Worm (Caenorhabditis elegans) whole organism, L1 larva: ENCODE data around the gene hrpa-2.

Experiments used
- C04F5.9 ChIP-seq: sonication (generic microtip); optimal IDR thresholded peaks from 2 replicates; lab custom pipeline; 2016; ENCODE audit warnings: missing genetic modification characterization, missing compliant biosample characterization
- F16B12.6 ChIP-seq: fragments of 150-350 bp; optimal IDR thresholded peaks from 2 replicates; lab custom pipeline; 2014; ENCODE audit warnings: missing biosample characterization, missing genetic modification characterization
- alr-1 ChIP-seq: fragments of 200-800 bp; sonication (Bioruptor generic); optimal IDR thresholded peaks from 2 replicates; lab custom pipeline; 2018; ENCODE audit warnings: borderline replicate concordance, mild to moderate bottlenecking, missing genetic modification characterization, missing compliant biosample characterization
- blmp-1 ChIP-seq: fragments of 150-350 bp; optimal IDR thresholded peaks from 2 replicates; lab custom pipeline; 2014; ENCODE audit warnings: missing biosample characterization, missing genetic modification characterization
- ceh-63 ChIP-seq: fragments of 200-800 bp; sonication (Bioruptor generic); optimal IDR thresholded peaks from 2 replicates; lab custom pipeline; 2018; ENCODE audit warnings: mild to moderate bottlenecking, missing genetic modification characterization, missing compliant biosample characterization
- ceh-82 ChIP-seq, 3 experiments: fragments of 150-350 bp in 1 of 3; sonication (generic microtip) in 2 of 3; optimal IDR thresholded peaks; 2 replicates each; lab custom pipeline; 2014 to 2017; ENCODE audit warnings: missing biosample characterization in 3 of 3, missing genetic modification characterization in 3 of 3
- ceh-88 ChIP-seq: fragments of 200-800 bp; sonication (Bioruptor generic); IDR thresholded peaks from 2 replicates; pipeline ENCODE4 v1.3.6; 2022; ENCODE audit warnings: missing genetic modification characterization, missing compliant biosample characterization
- ces-1 ChIP-seq: fragments of 150-350 bp; optimal IDR thresholded peaks from 2 replicates; lab custom pipeline; 2014; ENCODE audit warnings: missing biosample characterization, missing genetic modification reagents, missing genetic modification characterization
- dpl-1 ChIP-seq, 3 experiments: fragments of 150-350 bp in 2 of 3; sonication (generic microtip) in 1 of 3; optimal IDR thresholded peaks; 2 replicates each; lab custom pipeline; 2014 to 2017; ENCODE audit warnings: missing biosample characterization in 3 of 3, missing genetic modification characterization in 3 of 3, missing genetic modification reagents in 3 of 3
- efl-1 ChIP-seq, 4 experiments: fragments of 150-350 bp; optimal IDR thresholded peaks in 3 of 4; peaks in 1 of 4; 1 replicate in 1 of 4; 2 replicates in 3 of 4; lab custom pipeline; 2014; ENCODE audit warnings: missing biosample characterization in 2 of 4, missing genetic modification characterization in 2 of 4, missing genetic modification reagents in 2 of 4
- egl-13 ChIP-seq: sonication (generic microtip); optimal IDR thresholded peaks from 2 replicates; lab custom pipeline; 2016; ENCODE audit warnings: missing genotype, missing genetic modification reagents, missing genetic modification characterization, missing compliant biosample characterization
- elt-2 ChIP-seq: sonication (generic microtip); optimal IDR thresholded peaks from 2 replicates; lab custom pipeline; 2016; ENCODE audit warnings: missing genetic modification characterization, mild to moderate bottlenecking, inconsistent platforms, missing compliant biosample characterization, missing genetic modification reagents
- elt-3 ChIP-seq, 6 experiments: fragments of 150-350 bp in 1 of 6; sonication (generic microtip); optimal IDR thresholded peaks; 2 replicates each; lab custom pipeline; 2017 to 2018; ENCODE audit warnings: missing biosample characterization in 6 of 6, missing genetic modification characterization in 6 of 6, inconsistent platforms in 1 of 6
- fkh-10 ChIP-seq: sonication (generic microtip); optimal IDR thresholded peaks from 2 replicates; lab custom pipeline; 2017; ENCODE audit warnings: missing biosample characterization, missing genetic modification reagents, missing genetic modification characterization
- hlh-17 ChIP-seq: fragments of 200-800 bp; sonication (Bioruptor generic); optimal IDR thresholded peaks from 2 replicates; lab custom pipeline; 2018; ENCODE audit warnings: missing genetic modification characterization, mild to moderate bottlenecking, missing compliant biosample characterization, moderate library complexity, borderline replicate concordance
- hlh-4 ChIP-seq: sonication (generic microtip); optimal IDR thresholded peaks from 2 replicates; lab custom pipeline; 2016; ENCODE audit warnings: mild to moderate bottlenecking, missing genetic modification characterization, missing compliant biosample characterization
- hpl-2 ChIP-seq: fragments of 150-350 bp; optimal IDR thresholded peaks from 2 replicates; lab custom pipeline; 2014; ENCODE audit warnings: missing biosample characterization, missing genetic modification reagents, missing genetic modification characterization
- jun-1 ChIP-seq: fragments of 150-350 bp; optimal IDR thresholded peaks from 2 replicates; lab custom pipeline; 2014; ENCODE audit warnings: missing biosample characterization, missing genetic modification reagents, missing genetic modification characterization
- lin-13 ChIP-seq: fragments of 150-350 bp; optimal IDR thresholded peaks from 2 replicates; lab custom pipeline; 2014; ENCODE audit warnings: missing biosample characterization, missing genetic modification reagents, missing genetic modification characterization
- lin-14 ChIP-seq: fragments of 200-800 bp; sonication (Bioruptor generic); optimal IDR thresholded peaks from 2 replicates; lab custom pipeline; 2018; ENCODE audit warnings: mild to moderate bottlenecking, missing genetic modification characterization, moderate library complexity, missing compliant biosample characterization
- lin-15B ChIP-seq: fragments of 150-350 bp; sonication (generic microtip); optimal IDR thresholded peaks from 3 replicates; lab custom pipeline; 2014; ENCODE audit warnings: missing biosample characterization, missing genetic modification characterization
- lin-35 ChIP-seq, 2 experiments: fragments of 150-350 bp; optimal IDR thresholded peaks; 2 replicates each; lab custom pipeline; 2014; ENCODE audit warnings: missing biosample characterization in 2 of 2, missing genetic modification characterization in 2 of 2, missing genetic modification reagents in 2 of 2
- lir-3 ChIP-seq: sonication (generic microtip); optimal IDR thresholded peaks from 2 replicates; lab custom pipeline; 2016; ENCODE audit warnings: mild to moderate bottlenecking, missing genetic modification characterization, moderate library complexity, missing compliant biosample characterization; ENCODE audit not compliant: poor library complexity
- lsy-2 ChIP-seq, 2 experiments: fragments of 150-350 bp; optimal IDR thresholded peaks; 2 replicates each; lab custom pipeline; 2014; ENCODE audit warnings: missing biosample characterization in 2 of 2, missing genetic modification characterization in 2 of 2
- mab-9 ChIP-seq: fragments of 200-800 bp; sonication (Bioruptor generic); IDR thresholded peaks from 2 replicates; pipeline ENCODE4 v1.3.6; 2022; ENCODE audit warnings: missing genetic modification reagents, missing genetic modification characterization, missing compliant biosample characterization
- mdl-1 ChIP-seq, 2 experiments: fragments of 150-350 bp; optimal IDR thresholded peaks; 2 replicates each; lab custom pipeline; 2014 to 2017; ENCODE audit warnings: missing biosample characterization in 2 of 2, missing genetic modification characterization in 2 of 2, inconsistent platforms in 1 of 2
- mep-1 ChIP-seq: fragments of 150-350 bp; optimal IDR thresholded peaks from 2 replicates; lab custom pipeline; 2014; ENCODE audit warnings: missing biosample characterization, missing genetic modification characterization
- nhr-11 ChIP-seq: fragments of 150-350 bp; optimal IDR thresholded peaks from 2 replicates; lab custom pipeline; 2014; ENCODE audit warnings: missing biosample characterization, missing genetic modification characterization
- nhr-19 ChIP-seq: fragments of 200-800 bp; sonication (Bioruptor generic); conservative IDR thresholded peaks from 2 replicates; pipeline ENCODE4 v1.3.6; 2022; ENCODE audit warnings: missing genetic modification characterization, missing compliant biosample characterization
- nhr-20 ChIP-seq: sonication (generic microtip); optimal IDR thresholded peaks from 2 replicates; lab custom pipeline; 2016; ENCODE audit warnings: mild to moderate bottlenecking, missing genetic modification characterization, missing compliant biosample characterization
- nhr-237 ChIP-seq: fragments of 150-350 bp; optimal IDR thresholded peaks from 2 replicates; lab custom pipeline; 2014; ENCODE audit warnings: missing biosample characterization, missing genetic modification characterization
- nhr-47 ChIP-seq: sonication (generic microtip); optimal IDR thresholded peaks from 2 replicates; lab custom pipeline; 2016; ENCODE audit warnings: mild to moderate bottlenecking, missing genetic modification characterization, moderate library complexity, missing compliant biosample characterization
- nhr-71 ChIP-seq: sonication (generic microtip); optimal IDR thresholded peaks from 2 replicates; lab custom pipeline; 2016; ENCODE audit warnings: mild to moderate bottlenecking, missing genetic modification characterization, moderate library complexity, missing compliant biosample characterization
- nhr-84 ChIP-seq: sonication (generic microtip); optimal IDR thresholded peaks from 2 replicates; lab custom pipeline; 2017; ENCODE audit warnings: missing biosample characterization, missing genetic modification characterization
- nhr-85 ChIP-seq: sonication (generic microtip); peaks from one replicate; lab custom pipeline; 2016; ENCODE audit warnings: missing genetic modification characterization, inconsistent platforms, missing compliant biosample characterization
- nhr-90 ChIP-seq: sonication (generic microtip); optimal IDR thresholded peaks from 2 replicates; lab custom pipeline; 2016; ENCODE audit warnings: mild to moderate bottlenecking, missing genetic modification characterization, missing compliant biosample characterization; ENCODE audit not compliant: poor library complexity
- pag-3 ChIP-seq: sonication (generic microtip); optimal IDR thresholded peaks from 2 replicates; lab custom pipeline; 2017; ENCODE audit warnings: missing genetic modification characterization, mild to moderate bottlenecking, missing compliant biosample characterization, antibody characterized with exemption, borderline replicate concordance; ENCODE audit not compliant: insufficient read depth
- pqm-1 ChIP-seq: sonication (generic microtip); optimal IDR thresholded peaks from 3 replicates; lab custom pipeline; 2017; ENCODE audit warnings: missing biosample characterization, missing genetic modification characterization
- rnt-1 ChIP-seq: sonication (generic microtip); optimal IDR thresholded peaks from 2 replicates; lab custom pipeline; 2016; ENCODE audit warnings: mild to moderate bottlenecking, missing genetic modification characterization, moderate library complexity, missing compliant biosample characterization
- snpc-4 ChIP-seq: fragments of 150-350 bp; optimal IDR thresholded peaks from 2 replicates; lab custom pipeline; 2014; ENCODE audit warnings: missing biosample characterization, missing genetic modification characterization
- snu-23 ChIP-seq: sonication (generic microtip); optimal IDR thresholded peaks from 2 replicates; lab custom pipeline; 2016; ENCODE audit warnings: missing genetic modification characterization, missing compliant biosample characterization
- sptf-1 ChIP-seq: fragments of 150-350 bp; optimal IDR thresholded peaks from 2 replicates; lab custom pipeline; 2014; ENCODE audit warnings: missing biosample characterization, missing genetic modification characterization
- sup-37 ChIP-seq: fragments of 200-800 bp; sonication (Bioruptor generic); optimal IDR thresholded peaks from 2 replicates; lab custom pipeline; 2018; ENCODE audit warnings: mild to moderate bottlenecking, missing genetic modification characterization, missing compliant biosample characterization
- tbx-2 ChIP-seq: sonication (generic microtip); optimal IDR thresholded peaks from 2 replicates; lab custom pipeline; 2016; ENCODE audit warnings: missing genetic modification characterization, missing compliant biosample characterization
- unc-130 ChIP-seq: fragments of 150-350 bp; optimal IDR thresholded peaks from 2 replicates; lab custom pipeline; 2017; ENCODE audit warnings: missing biosample characterization, missing genetic modification characterization, inconsistent platforms
- unc-62 ChIP-seq: fragments of 150-350 bp; optimal IDR thresholded peaks from 2 replicates; lab custom pipeline; 2014; ENCODE audit warnings: missing biosample characterization, missing genetic modification reagents, missing genetic modification characterization
- unc-98 ChIP-seq: fragments of 200-800 bp; sonication (Bioruptor generic); IDR thresholded peaks from 2 replicates; pipeline ENCODE4 v1.3.6; 2022; ENCODE audit warnings: missing genetic modification characterization, missing compliant biosample characterization
- vab-15 ChIP-seq: sonication (generic microtip); optimal IDR thresholded peaks from 2 replicates; lab custom pipeline; 2017; ENCODE audit warnings: missing genotype, mild to moderate bottlenecking, missing genetic modification characterization, missing compliant biosample characterization
- zip-4 ChIP-seq: fragments of 200-800 bp; sonication (Bioruptor generic); optimal IDR thresholded peaks from 2 replicates; lab custom pipeline; 2018; ENCODE audit warnings: mild to moderate bottlenecking, missing genetic modification characterization, moderate library complexity, missing compliant biosample characterization

Gene hrpa-2

DNA sequence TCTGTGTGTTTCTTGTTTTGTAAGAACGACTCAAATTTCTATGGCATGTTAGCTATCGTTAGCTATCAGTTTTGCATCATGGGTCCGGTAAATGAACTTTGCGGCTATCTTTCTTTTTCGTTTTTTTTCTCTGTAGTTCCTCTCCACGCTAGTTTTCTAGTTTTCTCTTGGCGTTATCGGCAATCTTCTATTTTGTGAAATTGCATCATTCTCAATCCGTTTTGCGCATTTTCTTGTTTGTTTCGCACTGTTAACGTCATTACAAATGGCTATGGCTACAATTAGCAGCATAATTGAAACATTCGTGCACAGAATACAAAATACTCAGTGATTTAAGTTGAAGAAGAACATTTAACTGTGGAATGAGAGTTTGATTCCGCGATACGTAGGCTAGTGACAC, 3.1 kb upstream of the hrpa-2 start:
- TF ChIP-seq nhr-11, result no peak
- peak in 1 of 6 experiments; percentile 35 for TF ChIP-seq elt-3 (tag; optimal IDR thresholded peaks at IDR 0.05; lab: Kevin White, UChicago)
- no peak for TF ChIP-seq F16B12.6 (tag; lab: Kevin White, UChicago)
- TF ChIP-seq mab-9 (GFP tag; lab: Robert Waterston, UW), result no peak
- no peak for TF ChIP-seq sptf-1
- no peak for TF ChIP-seq sup-37 (GFP tag; lab: Kevin White, UChicago)
- TF ChIP-seq ceh-63, result no peak
- no peak for TF ChIP-seq pqm-1 (tag; lab: Kevin White, UChicago)
- TF ChIP-seq blmp-1, result peak; percentile 39
- TF ChIP-seq pag-3 (tag; lab: Kevin White, UChicago), result no peak
- peak; percentile 29 for TF ChIP-seq lin-14
- TF ChIP-seq nhr-84 (tag; lab: Kevin White, UChicago), result no peak
- no peak for TF ChIP-seq ceh-88 (GFP tag; lab: Robert Waterston, UW)
- TF ChIP-seq nhr-20 (tag; lab: Kevin White, UChicago), result peak; percentile 39
- TF ChIP-seq nhr-237 (tag; lab: Kevin White, UChicago), result no peak
- TF ChIP-seq zip-4 (GFP tag; lab: Kevin White, UChicago), result no peak
- no peak for TF ChIP-seq egl-13
- no peak for TF ChIP-seq lin-13 (GFP tag; lab: Kevin White, UChicago)
- no peak for TF ChIP-seq nhr-47 (tag; lab: Kevin White, UChicago)
- TF ChIP-seq fkh-10, result no peak
- no peak for TF ChIP-seq ces-1 (GFP tag; lab: Kevin White, UChicago)
- no peak for TF ChIP-seq snpc-4 (tag; lab: Kevin White, UChicago)
- peak; percentile 18 for TF ChIP-seq snu-23 (GFP tag; lab: Kevin White, UChicago)
- no peak for TF ChIP-seq nhr-71 (tag; lab: Kevin White, UChicago)
- TF ChIP-seq dpl-1 (GFP tag; optimal IDR thresholded peaks at IDR 0.05; lab: Kevin White, UChicago), result no peak
- no peak for TF ChIP-seq hpl-2
- TF ChIP-seq lin-15B (tag; lab: Kevin White, UChicago), result no peak
- no peak for TF ChIP-seq lin-35 (GFP tag; optimal IDR thresholded peaks at IDR 0.05; lab: Kevin White, UChicago)
- no peak for TF ChIP-seq unc-130
- no peak for TF ChIP-seq nhr-90 (tag; lab: Kevin White, UChicago)

- TF ChIP-seq nhr-90 (tag; lab: Kevin White, UChicago) (peak; percentile 41), egl-13 (no peak), sup-37 (GFP tag; lab: Kevin White, UChicago) (no peak), lsy-2 (tag; optimal IDR thresholded peaks at IDR 0.05; lab: Kevin White, UChicago) (peak in 1 of 2 experiments; percentile 29), rnt-1 (tag; lab: Kevin White, UChicago) (no peak), unc-62 (no peak), nhr-20 (tag; lab: Kevin White, UChicago) (peak; percentile 54), mdl-1 (tag; optimal IDR thresholded peaks at IDR 0.05; lab: Kevin White, UChicago) (no peak), mep-1 (peak; percentile 26), ceh-88 (GFP tag; lab: Robert Waterston, UW) (no peak), lin-35 (GFP tag; optimal IDR thresholded peaks at IDR 0.05; lab: Kevin White, UChicago) (peak in 1 of 2 experiments; percentile 65), unc-98 (GFP tag; lab: Robert Waterston, UW) (no peak), lir-3 (no peak), vab-15 (tag; lab: Kevin White, UChicago) (no peak), nhr-85 (peak; percentile 65), efl-1 (optimal IDR thresholded peaks at IDR 0.05; lab: Kevin White, UChicago) (no peak), efl-1 (GFP tag; optimal IDR thresholded peaks at IDR 0.05 in 1 of 2; lab: Kevin White, UChicago) (peak in 1 of 2 experiments; percentile 80), elt-2 (tag; lab: Kevin White, UChicago) (peak; percentile 96), tbx-2 (tag; lab: Kevin White, UChicago) (peak; percentile 1), jun-1 (tag; lab: Kevin White, UChicago) (peak; percentile 39), alr-1 (tag; lab: Kevin White, UChicago) (no peak), nhr-19 (GFP tag; lab: Robert Waterston, UW) (peak; percentile 33), elt-3 (tag; optimal IDR thresholded peaks at IDR 0.05; lab: Kevin White, UChicago) (peak in 3 of 6 experiments; percentile 13 to 57 (median 53)), ceh-82 (tag; optimal IDR thresholded peaks at IDR 0.05; lab: Kevin White, UChicago) (no peak), blmp-1 (peak; percentile 39), hlh-4 (no peak), C04F5.9 (tag; lab: Kevin White, UChicago) (no peak), hlh-17 (no peak), snu-23 (GFP tag; lab: Kevin White, UChicago) (peak; percentile 31), sptf-1 (no peak), nhr-11 (no peak), pag-3 (tag; lab: Kevin White, UChicago) (no peak)
Measured at ce11 chrX:5213565-5213964, 2.6 kb upstream of the hrpa-2 start.
